Fruit fly (Drosophila melanogaster) whole organism, prepupa: ENCODE results near the gene CG13733.

ENCODE experiments used
- CG16779 ChIP-seq: fragments of 200-800 bp; sonication (Bioruptor generic); optimal IDR thresholded peaks from 3 replicates; lab custom pipeline; 2017; ENCODE audit warnings: missing biosample characterization, mild to moderate bottlenecking, missing genetic modification characterization
- CG8632 ChIP-seq: fragments of 200-800 bp; sonication (Bioruptor generic); optimal IDR thresholded peaks from 3 replicates; lab custom pipeline; 2016; ENCODE audit warnings: missing biosample characterization, missing genetic modification characterization
- Ets21C ChIP-seq: fragments of 200-800 bp; sonication (Bioruptor generic); optimal IDR thresholded peaks from 3 replicates; lab custom pipeline; 2016; ENCODE audit warnings: missing biosample characterization, missing genetic modification characterization
- Hr39 ChIP-seq: fragments of 200-800 bp; sonication (Bioruptor generic); optimal IDR thresholded peaks from 2 replicates; lab custom pipeline; 2016; ENCODE audit warnings: missing biosample characterization, missing genetic modification characterization
- Lpt ChIP-seq: fragments of 200-800 bp; sonication (Bioruptor generic); optimal IDR thresholded peaks from 3 replicates; lab custom pipeline; 2016; ENCODE audit warnings: missing biosample characterization, missing genetic modification characterization

- TF ChIP-seq CG8632 (GFP tag; lab: Kevin White, UChicago) = no peak
- no peak for TF ChIP-seq Hr39 (GFP tag; lab: Kevin White, UChicago)
- no peak for TF ChIP-seq CG16779
- TF ChIP-seq Ets21C (GFP tag; lab: Kevin White, UChicago) = no peak
- TF ChIP-seq Lpt (GFP tag; lab: Kevin White, UChicago) = no peak
These were observed 30.8 kb downstream of the CG13733 start for dm6 chr3L:17447881-17448280.
